Worm (Caenorhabditis elegans) whole organism, L1 larva: ENCODE results near the gene F36D3.8.

Experiments used
- C34B4.2 ChIP-seq: sonication (generic microtip); optimal IDR thresholded peaks from 2 replicates; lab custom pipeline; 2017; ENCODE audit warnings: mild to moderate bottlenecking, missing genetic modification characterization, missing compliant biosample characterization
- F16B12.6 ChIP-seq: fragments of 150-350 bp; optimal IDR thresholded peaks from 2 replicates; lab custom pipeline; 2014; ENCODE audit warnings: missing biosample characterization, missing genetic modification characterization
- alr-1 ChIP-seq: fragments of 200-800 bp; sonication (Bioruptor generic); optimal IDR thresholded peaks from 2 replicates; lab custom pipeline; 2018; ENCODE audit warnings: borderline replicate concordance, mild to moderate bottlenecking, missing genetic modification characterization, missing compliant biosample characterization
- ama-1 ChIP-seq: fragments of 150-350 bp; optimal IDR thresholded peaks from 2 replicates; lab custom pipeline; 2014
- blmp-1 ChIP-seq: fragments of 150-350 bp; optimal IDR thresholded peaks from 2 replicates; lab custom pipeline; 2014; ENCODE audit warnings: missing biosample characterization, missing genetic modification characterization
- ceh-63 ChIP-seq: fragments of 200-800 bp; sonication (Bioruptor generic); optimal IDR thresholded peaks from 2 replicates; lab custom pipeline; 2018; ENCODE audit warnings: mild to moderate bottlenecking, missing genetic modification characterization, missing compliant biosample characterization
- ceh-8 ChIP-seq: fragments of 200-800 bp; sonication (Bioruptor generic); optimal IDR thresholded peaks from 2 replicates; lab custom pipeline; 2018; ENCODE audit warnings: mild to moderate bottlenecking, missing genetic modification characterization, moderate library complexity, missing compliant biosample characterization
- ceh-82 ChIP-seq, 3 experiments: fragments of 150-350 bp in 1 of 3; sonication (generic microtip) in 2 of 3; optimal IDR thresholded peaks; 2 replicates each; lab custom pipeline; 2014 to 2017; ENCODE audit warnings: missing biosample characterization in 3 of 3, missing genetic modification characterization in 3 of 3
- ceh-88 ChIP-seq: fragments of 200-800 bp; sonication (Bioruptor generic); IDR thresholded peaks from 2 replicates; pipeline ENCODE4 v1.3.6; 2022; ENCODE audit warnings: missing genetic modification characterization, missing compliant biosample characterization
- ceh-90 ChIP-seq: sonication (generic microtip); optimal IDR thresholded peaks from 2 replicates; lab custom pipeline; 2016; ENCODE audit warnings: missing genetic modification characterization, missing compliant biosample characterization
- dpl-1 ChIP-seq, 3 experiments: fragments of 150-350 bp in 2 of 3; sonication (generic microtip) in 1 of 3; optimal IDR thresholded peaks; 2 replicates each; lab custom pipeline; 2014 to 2017; ENCODE audit warnings: missing biosample characterization in 3 of 3, missing genetic modification characterization in 3 of 3, missing genetic modification reagents in 3 of 3
- efl-1 ChIP-seq, 4 experiments: fragments of 150-350 bp; optimal IDR thresholded peaks in 3 of 4; peaks in 1 of 4; 1 replicate in 1 of 4; 2 replicates in 3 of 4; lab custom pipeline; 2014; ENCODE audit warnings: missing biosample characterization in 2 of 4, missing genetic modification characterization in 2 of 4, missing genetic modification reagents in 2 of 4
- efl-3 ChIP-seq: fragments of 200-800 bp; sonication (Bioruptor generic); optimal IDR thresholded peaks from 2 replicates; lab custom pipeline; 2018; ENCODE audit warnings: mild to moderate bottlenecking, missing genetic modification characterization, missing compliant biosample characterization
- egl-13 ChIP-seq: sonication (generic microtip); optimal IDR thresholded peaks from 2 replicates; lab custom pipeline; 2016; ENCODE audit warnings: missing genotype, missing genetic modification reagents, missing genetic modification characterization, missing compliant biosample characterization
- elt-2 ChIP-seq: sonication (generic microtip); optimal IDR thresholded peaks from 2 replicates; lab custom pipeline; 2016; ENCODE audit warnings: missing genetic modification characterization, mild to moderate bottlenecking, inconsistent platforms, missing compliant biosample characterization, missing genetic modification reagents
- elt-3 ChIP-seq, 6 experiments: fragments of 150-350 bp in 1 of 6; sonication (generic microtip); optimal IDR thresholded peaks; 2 replicates each; lab custom pipeline; 2017 to 2018; ENCODE audit warnings: missing biosample characterization in 6 of 6, missing genetic modification characterization in 6 of 6, inconsistent platforms in 1 of 6
- fkh-4 ChIP-seq: sonication (generic microtip); optimal IDR thresholded peaks from 2 replicates; lab custom pipeline; 2016; ENCODE audit warnings: missing compliant biosample characterization, missing genetic modification characterization, borderline replicate concordance
- fkh-8 ChIP-seq: sonication (generic microtip); optimal IDR thresholded peaks from 2 replicates; lab custom pipeline; 2016; ENCODE audit warnings: mild to moderate bottlenecking, missing genetic modification characterization, missing compliant biosample characterization
- hlh-17 ChIP-seq: fragments of 200-800 bp; sonication (Bioruptor generic); optimal IDR thresholded peaks from 2 replicates; lab custom pipeline; 2018; ENCODE audit warnings: missing genetic modification characterization, mild to moderate bottlenecking, missing compliant biosample characterization, moderate library complexity, borderline replicate concordance
- hlh-4 ChIP-seq: sonication (generic microtip); optimal IDR thresholded peaks from 2 replicates; lab custom pipeline; 2016; ENCODE audit warnings: mild to moderate bottlenecking, missing genetic modification characterization, missing compliant biosample characterization
- jun-1 ChIP-seq: fragments of 150-350 bp; optimal IDR thresholded peaks from 2 replicates; lab custom pipeline; 2014; ENCODE audit warnings: missing biosample characterization, missing genetic modification reagents, missing genetic modification characterization
- lin-13 ChIP-seq: fragments of 150-350 bp; optimal IDR thresholded peaks from 2 replicates; lab custom pipeline; 2014; ENCODE audit warnings: missing biosample characterization, missing genetic modification reagents, missing genetic modification characterization
- lin-15B ChIP-seq: fragments of 150-350 bp; sonication (generic microtip); optimal IDR thresholded peaks from 3 replicates; lab custom pipeline; 2014; ENCODE audit warnings: missing biosample characterization, missing genetic modification characterization
- lin-35 ChIP-seq, 2 experiments: fragments of 150-350 bp; optimal IDR thresholded peaks; 2 replicates each; lab custom pipeline; 2014; ENCODE audit warnings: missing biosample characterization in 2 of 2, missing genetic modification characterization in 2 of 2, missing genetic modification reagents in 2 of 2
- lin-39 ChIP-seq: fragments of 150-350 bp; optimal IDR thresholded peaks from 2 replicates; lab custom pipeline; 2014; ENCODE audit warnings: missing biosample characterization, missing genetic modification reagents, missing genetic modification characterization
- lir-3 ChIP-seq: sonication (generic microtip); optimal IDR thresholded peaks from 2 replicates; lab custom pipeline; 2016; ENCODE audit warnings: mild to moderate bottlenecking, missing genetic modification characterization, moderate library complexity, missing compliant biosample characterization; ENCODE audit not compliant: poor library complexity
- mab-9 ChIP-seq: fragments of 200-800 bp; sonication (Bioruptor generic); IDR thresholded peaks from 2 replicates; pipeline ENCODE4 v1.3.6; 2022; ENCODE audit warnings: missing genetic modification reagents, missing genetic modification characterization, missing compliant biosample characterization
- mep-1 ChIP-seq: fragments of 150-350 bp; optimal IDR thresholded peaks from 2 replicates; lab custom pipeline; 2014; ENCODE audit warnings: missing biosample characterization, missing genetic modification characterization
- nhr-11 ChIP-seq: fragments of 150-350 bp; optimal IDR thresholded peaks from 2 replicates; lab custom pipeline; 2014; ENCODE audit warnings: missing biosample characterization, missing genetic modification characterization
- nhr-20 ChIP-seq: sonication (generic microtip); optimal IDR thresholded peaks from 2 replicates; lab custom pipeline; 2016; ENCODE audit warnings: mild to moderate bottlenecking, missing genetic modification characterization, missing compliant biosample characterization
- nhr-47 ChIP-seq: sonication (generic microtip); optimal IDR thresholded peaks from 2 replicates; lab custom pipeline; 2016; ENCODE audit warnings: mild to moderate bottlenecking, missing genetic modification characterization, moderate library complexity, missing compliant biosample characterization
- nhr-71 ChIP-seq: sonication (generic microtip); optimal IDR thresholded peaks from 2 replicates; lab custom pipeline; 2016; ENCODE audit warnings: mild to moderate bottlenecking, missing genetic modification characterization, moderate library complexity, missing compliant biosample characterization
- nhr-76 ChIP-seq: sonication (generic microtip); optimal IDR thresholded peaks from 2 replicates; lab custom pipeline; 2017; ENCODE audit warnings: missing biosample characterization, missing genetic modification characterization
- nhr-77 ChIP-seq: fragments of 150-350 bp; optimal IDR thresholded peaks from 2 replicates; lab custom pipeline; 2014; ENCODE audit warnings: missing biosample characterization, missing genetic modification characterization
- nhr-85 ChIP-seq: sonication (generic microtip); peaks from one replicate; lab custom pipeline; 2016; ENCODE audit warnings: missing genetic modification characterization, inconsistent platforms, missing compliant biosample characterization
- nhr-90 ChIP-seq: sonication (generic microtip); optimal IDR thresholded peaks from 2 replicates; lab custom pipeline; 2016; ENCODE audit warnings: mild to moderate bottlenecking, missing genetic modification characterization, missing compliant biosample characterization; ENCODE audit not compliant: poor library complexity
- rnt-1 ChIP-seq: sonication (generic microtip); optimal IDR thresholded peaks from 2 replicates; lab custom pipeline; 2016; ENCODE audit warnings: mild to moderate bottlenecking, missing genetic modification characterization, moderate library complexity, missing compliant biosample characterization
- skn-1 ChIP-seq: fragments of 150-350 bp; optimal IDR thresholded peaks from 2 replicates; lab custom pipeline; 2014; ENCODE audit warnings: missing biosample characterization, missing genetic modification characterization
- snu-23 ChIP-seq: sonication (generic microtip); optimal IDR thresholded peaks from 2 replicates; lab custom pipeline; 2016; ENCODE audit warnings: missing genetic modification characterization, missing compliant biosample characterization
- sup-37 ChIP-seq: fragments of 200-800 bp; sonication (Bioruptor generic); optimal IDR thresholded peaks from 2 replicates; lab custom pipeline; 2018; ENCODE audit warnings: mild to moderate bottlenecking, missing genetic modification characterization, missing compliant biosample characterization
- swsn-7 ChIP-seq: sonication (generic microtip); optimal IDR thresholded peaks from 2 replicates; lab custom pipeline; 2016; ENCODE audit warnings: missing genetic modification characterization, missing compliant biosample characterization
- unc-30 ChIP-seq: sonication (generic microtip); optimal IDR thresholded peaks from 2 replicates; lab custom pipeline; 2017; ENCODE audit warnings: missing biosample characterization, missing genetic modification characterization
- unc-86 ChIP-seq: sonication (generic microtip); optimal IDR thresholded peaks from 2 replicates; lab custom pipeline; 2016; ENCODE audit warnings: missing genetic modification characterization, missing compliant biosample characterization
- unc-98 ChIP-seq: fragments of 200-800 bp; sonication (Bioruptor generic); IDR thresholded peaks from 2 replicates; pipeline ENCODE4 v1.3.6; 2022; ENCODE audit warnings: missing genetic modification characterization, missing compliant biosample characterization
- vab-15 ChIP-seq: sonication (generic microtip); optimal IDR thresholded peaks from 2 replicates; lab custom pipeline; 2017; ENCODE audit warnings: missing genotype, mild to moderate bottlenecking, missing genetic modification characterization, missing compliant biosample characterization
- xbp-1 ChIP-seq: sonication (generic microtip); optimal IDR thresholded peaks from 2 replicates; lab custom pipeline; 2016; ENCODE audit warnings: missing genetic modification characterization, missing compliant biosample characterization
- zip-4 ChIP-seq: fragments of 200-800 bp; sonication (Bioruptor generic); optimal IDR thresholded peaks from 2 replicates; lab custom pipeline; 2018; ENCODE audit warnings: mild to moderate bottlenecking, missing genetic modification characterization, moderate library complexity, missing compliant biosample characterization
- ztf-11 ChIP-seq, 2 experiments: sonication (generic microtip); optimal IDR thresholded peaks; 2 replicates each; lab custom pipeline; 2016 to 2017; ENCODE audit warnings: missing genetic modification characterization in 2 of 2, missing biosample characterization in 1 of 2, missing compliant biosample characterization in 1 of 2

Gene F36D3.8

DNA sequence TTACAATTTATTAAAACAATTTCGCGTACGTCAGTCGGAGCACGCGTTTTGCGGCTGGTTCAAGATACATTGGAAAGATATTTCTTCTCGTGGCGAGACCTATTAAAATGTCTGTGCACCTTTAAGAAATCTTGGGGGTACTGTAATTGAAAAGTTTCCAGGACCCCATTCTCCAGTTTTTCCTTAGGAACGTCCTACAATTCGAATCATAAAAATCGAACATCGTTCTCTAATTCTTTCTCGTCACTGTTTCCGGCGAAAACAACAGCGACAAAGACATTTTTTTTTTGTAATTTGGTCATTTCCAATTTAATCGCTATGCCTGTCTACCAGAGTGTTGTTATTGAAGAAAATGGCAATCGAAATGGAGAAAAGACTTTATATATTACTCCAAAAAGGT lies 9.7 kb downstream of the F36D3.8 start, which contains the start of gene Y32B12B.1:
Gene Y32B12B.1 (plus strand): TSS at position 301 of the 400 bp plus-strand sequence.
- TF ChIP-seq nhr-90 (tag; lab: Kevin White, UChicago) (no peak), jun-1 (tag; lab: Kevin White, UChicago) (no peak), vab-15 (no peak), nhr-20 (tag; lab: Kevin White, UChicago) (no peak), nhr-11 (no peak), unc-30 (tag; lab: Kevin White, UChicago) (no peak), ceh-82 (tag; optimal IDR thresholded peaks at IDR 0.05; lab: Kevin White, UChicago) (no peak), C34B4.2 (tag; lab: Kevin White, UChicago) (no peak), unc-98 (no peak), snu-23 (no peak), lir-3 (tag; lab: Kevin White, UChicago) (no peak), ceh-90 (tag; lab: Kevin White, UChicago) (no peak)

DNA sequence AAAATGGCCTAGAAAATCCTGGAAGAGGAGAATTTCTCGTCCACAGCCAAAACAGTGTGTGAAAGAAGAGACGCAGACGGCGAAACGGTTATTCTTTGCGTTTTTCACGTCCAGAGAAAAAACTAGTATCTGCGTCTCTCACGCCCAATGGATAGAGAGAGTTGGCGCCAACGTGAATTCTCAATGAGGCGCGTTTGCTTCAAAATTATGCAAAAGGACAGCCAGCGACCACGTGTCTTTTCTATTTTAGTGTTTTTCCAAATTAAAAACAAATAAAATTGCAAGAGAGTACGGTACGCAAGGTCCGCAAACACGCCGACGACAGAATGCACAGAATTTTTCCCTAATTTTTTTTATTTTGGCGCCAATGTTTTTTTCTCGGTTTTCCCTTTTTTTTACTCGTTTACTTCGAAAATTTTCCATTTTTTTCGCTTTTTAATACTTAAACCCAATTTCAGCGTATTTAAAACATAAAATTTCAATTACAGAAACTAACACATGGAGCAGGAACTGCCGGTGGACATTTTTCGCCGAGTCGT lies 11.0 kb downstream of the F36D3.8 start, which contains the start of gene Y32B12B.2:
Gene Y32B12B.2 (plus strand): TSS at position 489 of the 539 bp plus-strand sequence.
- TF ChIP-seq egl-13 (tag; lab: Kevin White, UChicago) (peak; percentile 65), rnt-1 (tag; lab: Kevin White, UChicago) (no peak), elt-3 (tag; optimal IDR thresholded peaks at IDR 0.05; lab: Kevin White, UChicago) (peak in 1 of 6 experiments; percentile 4), fkh-8 (tag; lab: Kevin White, UChicago) (peak; percentile 38), ceh-63 (GFP tag; lab: Kevin White, UChicago) (no peak), ceh-90 (tag; lab: Kevin White, UChicago) (peak; percentile 66), swsn-7 (peak; percentile 51), fkh-4 (peak; percentile 38), blmp-1 (tag; lab: Kevin White, UChicago) (no peak), dpl-1 (GFP tag; optimal IDR thresholded peaks at IDR 0.05; lab: Kevin White, UChicago) (peak; percentile 77 to 87 (median 84)), ceh-88 (GFP tag; lab: Robert Waterston, UW) (no peak), efl-1 (optimal IDR thresholded peaks at IDR 0.05; lab: Kevin White, UChicago) (peak; percentile 78 to 85), efl-1 (GFP tag; optimal IDR thresholded peaks at IDR 0.05 in 1 of 2; lab: Kevin White, UChicago) (peak; percentile 85 to 98), mep-1 (no peak), mab-9 (0 out of 2 replicates have a peak, but pooled peaks have one; percentile 61), elt-2 (tag; lab: Kevin White, UChicago) (peak; percentile 38), nhr-90 (tag; lab: Kevin White, UChicago) (peak; percentile 62), unc-86 (peak; percentile 74), hlh-4 (tag; lab: Kevin White, UChicago) (no peak), F16B12.6 (tag; lab: Kevin White, UChicago) (peak; percentile 88), xbp-1 (peak; percentile 47), sup-37 (GFP tag; lab: Kevin White, UChicago) (peak; percentile 19), nhr-77 (no peak), skn-1 (tag; lab: Kevin White, UChicago) (peak; percentile 6), lin-15B (tag; lab: Kevin White, UChicago) (peak; percentile 44), ama-1 (lab: Kevin White, UChicago) (no peak), nhr-20 (tag; lab: Kevin White, UChicago) (peak; percentile 64), lin-35 (GFP tag; optimal IDR thresholded peaks at IDR 0.05; lab: Kevin White, UChicago) (peak; percentile 73 to 89), unc-98 (peak; percentile 58), unc-30 (tag; lab: Kevin White, UChicago) (no peak), nhr-76 (tag; lab: Kevin White, UChicago) (no peak), nhr-47 (tag; lab: Kevin White, UChicago) (peak; percentile 85), nhr-85 (peak; percentile 82), snu-23 (peak; percentile 68), hlh-17 (GFP tag; lab: Kevin White, UChicago) (no peak), alr-1 (tag; lab: Kevin White, UChicago) (no peak), ceh-8 (GFP tag; lab: Kevin White, UChicago) (no peak), efl-3 (no peak), ztf-11 (tag; optimal IDR thresholded peaks at IDR 0.05; lab: Kevin White, UChicago) (peak in 1 of 2 experiments; percentile 31), zip-4 (peak; percentile 7), lin-39 (tag; lab: Kevin White, UChicago) (peak; percentile 38), nhr-71 (tag; lab: Kevin White, UChicago) (peak; percentile 77), lin-13 (GFP tag; lab: Kevin White, UChicago) (peak; percentile 3)
